Fruit fly (Drosophila melanogaster) whole organism, embryonic: Measurements from ENCODE around the gene CG14694.

ENCODE experiments used
- Bteb2 ChIP-seq: fragments of 200-800 bp; sonication (Bioruptor generic); optimal IDR thresholded peaks from 2 replicates; lab custom pipeline; 2016; ENCODE audit warnings: missing biosample characterization, missing genetic modification characterization
- CG10147 ChIP-seq: fragments of 200-800 bp; sonication (Bioruptor generic); optimal IDR thresholded peaks from 2 replicates; lab custom pipeline; 2019; ENCODE audit warnings: missing biosample characterization, mild to moderate bottlenecking, missing genetic modification characterization, moderate library complexity
- CG1024 ChIP-seq: fragments of 200-800 bp; sonication (Bioruptor generic); IDR thresholded peaks from 2 replicates; pipeline ENCODE4 v1.3.6; 2022; ENCODE audit warnings: missing biosample characterization, missing genetic modification characterization
- CG11504 ChIP-seq: fragments of 200-800 bp; sonication (Bioruptor generic); optimal IDR thresholded peaks from 3 replicates; lab custom pipeline; 2019; ENCODE audit warnings: missing biosample characterization, mild to moderate bottlenecking, missing genetic modification characterization, moderate library complexity
- CG12659 ChIP-seq: fragments of 200-800 bp; sonication (Bioruptor generic); optimal IDR thresholded peaks from 3 replicates; lab custom pipeline; 2017; ENCODE audit warnings: mild to moderate bottlenecking, missing biosample characterization, missing genetic modification reagents, missing genetic modification characterization
- CG14441 ChIP-seq: fragments of 200-800 bp; sonication (Bioruptor generic); IDR thresholded peaks from 2 replicates; pipeline ENCODE4 v1.3.6; 2022; ENCODE audit warnings: missing biosample characterization, missing genetic modification characterization
- CG14710 ChIP-seq: fragments of 200-800 bp; sonication (Bioruptor generic); optimal IDR thresholded peaks from 3 replicates; lab custom pipeline; 2019; ENCODE audit warnings: missing biosample characterization, mild to moderate bottlenecking, missing genetic modification characterization, moderate library complexity
- CG15269 ChIP-seq: fragments of 200-800 bp; sonication (Bioruptor generic); optimal IDR thresholded peaks from 2 replicates; lab custom pipeline; 2018; ENCODE audit warnings: missing biosample characterization, mild to moderate bottlenecking, missing genetic modification characterization, moderate library complexity
- CG17328 ChIP-seq: fragments of 200-800 bp; sonication (Bioruptor generic); IDR thresholded peaks from 2 replicates; pipeline ENCODE4 v1.3.6; 2022; ENCODE audit warnings: missing biosample characterization, missing genetic modification characterization
- CG18262 ChIP-seq: fragments of 200-800 bp; optimal IDR thresholded peaks from 3 replicates; lab custom pipeline; 2019; ENCODE audit warnings: missing biosample characterization, mild to moderate bottlenecking, missing genetic modification characterization, moderate library complexity
- CG1832 ChIP-seq: fragments of 200-800 bp; sonication (Bioruptor generic); optimal IDR thresholded peaks from 2 replicates; lab custom pipeline; 2017; ENCODE audit warnings: missing biosample characterization, mild to moderate bottlenecking, missing genetic modification characterization, inconsistent platforms
- CG30431 ChIP-seq: fragments of 200-800 bp; sonication (Bioruptor generic); optimal IDR thresholded peaks from 2 replicates; lab custom pipeline; 2017; ENCODE audit warnings: missing biosample characterization, missing genetic modification characterization
- CG3838 ChIP-seq: fragments of 200-800 bp; sonication (Bioruptor generic); optimal IDR thresholded peaks from 3 replicates; lab custom pipeline; 2016; ENCODE audit warnings: missing biosample characterization, missing genetic modification characterization
- CG3847 ChIP-seq: fragments of 200-800 bp; sonication (Bioruptor generic); IDR thresholded peaks from 2 replicates; pipeline ENCODE4 v1.3.6; 2022; ENCODE audit warnings: missing biosample characterization, missing genetic modification characterization
- CG4360 ChIP-seq: fragments of 200-800 bp; sonication (Bioruptor generic); IDR thresholded peaks from 2 replicates; pipeline ENCODE4 v1.3.6; 2022; ENCODE audit warnings: missing biosample characterization, missing genetic modification characterization
- Drgx ChIP-seq: fragments of 200-800 bp; sonication (Bioruptor generic); IDR thresholded peaks from 2 replicates; pipeline ENCODE4 v1.3.6; 2022; ENCODE audit warnings: missing biosample characterization, missing genetic modification characterization
- Fer2 ChIP-seq: fragments of 200-800 bp; sonication (Bioruptor generic); optimal IDR thresholded peaks from 2 replicates; lab custom pipeline; 2018; ENCODE audit warnings: missing biosample characterization, mild to moderate bottlenecking, missing genetic modification characterization, moderate library complexity
- HLH4C ChIP-seq: fragments of 200-800 bp; sonication (Bioruptor generic); IDR thresholded peaks from 3 replicates; pipeline ENCODE4 v1.3.6; 2022; ENCODE audit warnings: missing biosample characterization, missing genetic modification characterization; ENCODE audit not compliant: partially characterized antibody
- Hmx ChIP-seq: fragments of 200-800 bp; sonication (Bioruptor generic); optimal IDR thresholded peaks from 2 replicates; lab custom pipeline; 2016; ENCODE audit warnings: missing biosample characterization, missing genetic modification characterization
- Lpt ChIP-seq: fragments of >200 bp; optimal IDR thresholded peaks from 2 replicates; lab custom pipeline; 2018; ENCODE audit warnings: missing biosample characterization, missing genetic modification characterization
- NC2β ChIP-seq: fragments of 200-800 bp; sonication (Bioruptor generic); optimal IDR thresholded peaks from 2 replicates; lab custom pipeline; 2016; ENCODE audit warnings: missing biosample characterization, missing genetic modification characterization
- Pdp1 ChIP-seq, 2 experiments: fragments of 200-800 bp; sonication (Bioruptor generic); optimal IDR thresholded peaks; 3 replicates each; lab custom pipeline; 2016; ENCODE audit warnings: missing biosample characterization in 2 of 2, missing genetic modification characterization in 2 of 2, mild to moderate bottlenecking in 1 of 2, moderate library complexity in 1 of 2
- Taf1 ChIP-seq: fragments of 200-800 bp; sonication (Bioruptor generic); IDR thresholded peaks from 2 replicates; pipeline ENCODE4 v1.3.6; 2022; ENCODE audit warnings: missing biosample characterization, missing genetic modification characterization
- Xrp1 ChIP-seq: fragments of 200-800 bp; sonication (Bioruptor generic); IDR thresholded peaks from 2 replicates; pipeline ENCODE4 v1.3.6; 2022; ENCODE audit warnings: missing biosample characterization, missing genetic modification characterization
- bsh ChIP-seq, 2 experiments: fragments of 200-800 bp; sonication (Bioruptor generic); optimal IDR thresholded peaks; 2 replicates each; lab custom pipeline; 2017 to 2018; ENCODE audit warnings: mild to moderate bottlenecking in 2 of 2, missing biosample characterization in 2 of 2, missing genetic modification characterization in 2 of 2, moderate library complexity in 1 of 2
- cad ChIP-seq: fragments of >200 bp; optimal IDR thresholded peaks from 2 replicates; lab custom pipeline; 2017; ENCODE audit warnings: missing biosample characterization, missing genetic modification characterization
- chinmo ChIP-seq: fragments of 200-800 bp; sonication (Bioruptor generic); IDR thresholded peaks from 4 replicates; pipeline ENCODE4 v1.3.6; 2022; ENCODE audit warnings: missing biosample characterization, missing genetic modification characterization; ENCODE audit not compliant: partially characterized antibody
- crp ChIP-seq, 2 experiments: fragments of 200-800 bp; sonication (Bioruptor generic); optimal IDR thresholded peaks; 2 replicates in 1 of 2; 3 replicates in 1 of 2; lab custom pipeline; 2017; ENCODE audit warnings: missing biosample characterization in 2 of 2, missing genetic modification characterization in 2 of 2, mild to moderate bottlenecking in 1 of 2, moderate library complexity in 1 of 2
- dati ChIP-seq: fragments of 200-800 bp; sonication (Bioruptor generic); IDR thresholded peaks from 2 replicates; pipeline ENCODE4 v1.3.6; 2022; ENCODE audit warnings: missing biosample characterization, missing genetic modification characterization
- ems ChIP-seq: fragments of 200-800 bp; sonication (Bioruptor generic); optimal IDR thresholded peaks from 3 replicates; lab custom pipeline; 2016; ENCODE audit warnings: missing biosample characterization, missing genetic modification characterization
- fru ChIP-seq: fragments of >200 bp; optimal IDR thresholded peaks from 2 replicates; lab custom pipeline; 2017
- gt ChIP-seq: fragments of 200-800 bp; sonication (Bioruptor generic); IDR thresholded peaks from 2 replicates; pipeline ENCODE4 v1.3.6; 2022; ENCODE audit warnings: missing biosample characterization, missing genetic modification characterization
- mirr ChIP-seq: fragments of 200-800 bp; sonication (Bioruptor generic); optimal IDR thresholded peaks from 3 replicates; lab custom pipeline; 2018; ENCODE audit warnings: missing biosample characterization, mild to moderate bottlenecking, missing genetic modification characterization
- nom ChIP-seq: fragments of 200-800 bp; sonication (Bioruptor generic); optimal IDR thresholded peaks from 2 replicates; lab custom pipeline; 2017; ENCODE audit warnings: missing biosample characterization, missing genetic modification characterization, mild to moderate bottlenecking, moderate library complexity, missing genetic modification reagents
- odd ChIP-seq: fragments of 200-800 bp; sonication (Bioruptor generic); optimal IDR thresholded peaks from 2 replicates; lab custom pipeline; 2017; ENCODE audit warnings: missing biosample characterization, mild to moderate bottlenecking, missing genetic modification characterization
- pan ChIP-seq, 4 experiments: fragments of >200 bp in 3 of 4; fragments of 200-800 bp in 1 of 4; sonication (Bioruptor generic) in 1 of 4; optimal IDR thresholded peaks in 3 of 4; IDR thresholded peaks in 1 of 4; 2 replicates each; pipeline versions ENCODE4 v1.3.6 to Lab custom; 2017 to 2022; ENCODE audit warnings: missing biosample characterization in 2 of 4, missing genetic modification characterization in 2 of 4, mixed read lengths in 1 of 4
- pnt ChIP-seq: fragments of 200-800 bp; sonication (Bioruptor generic); optimal IDR thresholded peaks from 3 replicates; lab custom pipeline; 2016; ENCODE audit warnings: missing biosample characterization, missing genetic modification characterization
- pros ChIP-seq: fragments of 200-800 bp; sonication (Bioruptor generic); optimal IDR thresholded peaks from 3 replicates; lab custom pipeline; 2019; ENCODE audit warnings: missing biosample characterization, mild to moderate bottlenecking, missing genetic modification characterization, moderate library complexity
- sob ChIP-seq: fragments of 200-800 bp; sonication (Bioruptor generic); IDR thresholded peaks from 2 replicates; pipeline ENCODE4 v1.3.6; 2022; ENCODE audit warnings: missing biosample characterization, missing genetic modification characterization
- tgo ChIP-seq: fragments of 200-800 bp; sonication (Bioruptor generic); IDR thresholded peaks from 3 replicates; pipeline ENCODE4 v1.3.6; 2022; ENCODE audit warnings: missing biosample characterization, missing genetic modification characterization
- tna ChIP-seq: fragments of 200-800 bp; sonication (Bioruptor generic); IDR thresholded peaks from 2 replicates; pipeline ENCODE4 v1.3.6; 2022; ENCODE audit warnings: missing biosample characterization, missing genetic modification characterization; ENCODE audit not compliant: partially characterized antibody
- zf30C ChIP-seq: fragments of 200-800 bp; sonication (Bioruptor generic); optimal IDR thresholded peaks from 3 replicates; lab custom pipeline; 2018; ENCODE audit warnings: missing biosample characterization, mild to moderate bottlenecking, missing genetic modification characterization

Gene CG14694

dm6 chr3R:10832526-10833165 lies 27.0 kb downstream of the CG14694 start (continued):
- TF ChIP-seq CG1024 (GFP tag; lab: Robert Waterston, UW): peak; percentile 3; the same call in 1 of the 2 replicates
- TF ChIP-seq CG18262 (tag; lab: Kevin White, UChicago): peak; percentile 11
- TF ChIP-seq tgo: no peak
- TF ChIP-seq Xrp1 (GFP tag; lab: Robert Waterston, UW): no peak
- no peak for TF ChIP-seq pan (optimal IDR thresholded peaks at IDR 0.05; lab: Kevin White, UChicago)
- TF ChIP-seq pan (GFP tag; optimal IDR thresholded peaks at IDR 0.05 in 1 of 2, IDR thresholded peaks at IDR 0.05 in 1 of 2): no peak
- no peak for TF ChIP-seq CG14710 (tag; lab: Kevin White, UChicago)
- no peak for TF ChIP-seq CG12659 (GFP tag; lab: Kevin White, UChicago)
- no peak for TF ChIP-seq CG30431 (GFP tag; lab: Kevin White, UChicago)
- no peak for TF ChIP-seq CG15269 (tag; lab: Kevin White, UChicago)

DNA sequence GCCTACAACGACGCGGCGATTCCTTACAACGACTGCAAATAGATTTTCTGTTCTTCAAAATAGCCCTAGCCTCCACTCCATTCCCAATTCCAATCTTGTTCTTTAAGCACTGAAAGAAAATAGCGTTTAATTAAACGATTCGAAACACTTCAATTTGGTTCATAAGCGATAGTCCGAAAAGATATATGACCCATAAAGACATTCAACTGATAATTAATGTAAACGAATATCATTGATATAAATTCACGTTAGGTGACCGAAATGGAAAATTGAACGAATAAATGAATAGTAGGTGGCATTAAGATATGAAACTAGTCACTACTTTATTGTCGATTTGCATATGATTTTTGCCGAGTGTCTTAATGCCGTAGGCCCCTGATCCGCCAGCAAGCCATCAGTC lies 29.9 kb downstream of the CG14694 start:
- TF ChIP-seq pnt (GFP tag; lab: Kevin White, UChicago) (no peak), CG3847 (GFP tag; lab: Robert Waterston, UW) (no peak), CG10147 (GFP tag; lab: Kevin White, UChicago) (no peak), bsh (GFP tag; optimal IDR thresholded peaks at IDR 0.05; lab: Kevin White, UChicago) (peak in 1 of 2 experiments; percentile 40), mirr (GFP tag; lab: Kevin White, UChicago) (no peak), Lpt (no peak), Taf1 (GFP tag; lab: Robert Waterston, UW) (no peak), nom (peak; percentile 11), Hmx (GFP tag; lab: Kevin White, UChicago) (no peak)
- TF ChIP-seq, all 482 proteins: peak for 2

dm6 chr3R:10828688-10829087 lies 30.9 kb downstream of the CG14694 start:
- TF ChIP-seq CG4360 (0 out of 2 replicates have a peak, but pooled peaks have one; percentile 21), odd (GFP tag; lab: Kevin White, UChicago) (no peak), chinmo (GFP tag; lab: Robert Waterston, UW) (0 out of 4 replicates have a peak, but pooled peaks have one; percentile 26), tna (GFP tag; lab: Robert Waterston, UW) (0 out of 2 replicates have a peak, but pooled peaks have one; percentile 14), HLH4C (GFP tag; lab: Robert Waterston, UW) (0 out of 3 replicates have a peak, but pooled peaks have one; percentile 21)

DNA sequence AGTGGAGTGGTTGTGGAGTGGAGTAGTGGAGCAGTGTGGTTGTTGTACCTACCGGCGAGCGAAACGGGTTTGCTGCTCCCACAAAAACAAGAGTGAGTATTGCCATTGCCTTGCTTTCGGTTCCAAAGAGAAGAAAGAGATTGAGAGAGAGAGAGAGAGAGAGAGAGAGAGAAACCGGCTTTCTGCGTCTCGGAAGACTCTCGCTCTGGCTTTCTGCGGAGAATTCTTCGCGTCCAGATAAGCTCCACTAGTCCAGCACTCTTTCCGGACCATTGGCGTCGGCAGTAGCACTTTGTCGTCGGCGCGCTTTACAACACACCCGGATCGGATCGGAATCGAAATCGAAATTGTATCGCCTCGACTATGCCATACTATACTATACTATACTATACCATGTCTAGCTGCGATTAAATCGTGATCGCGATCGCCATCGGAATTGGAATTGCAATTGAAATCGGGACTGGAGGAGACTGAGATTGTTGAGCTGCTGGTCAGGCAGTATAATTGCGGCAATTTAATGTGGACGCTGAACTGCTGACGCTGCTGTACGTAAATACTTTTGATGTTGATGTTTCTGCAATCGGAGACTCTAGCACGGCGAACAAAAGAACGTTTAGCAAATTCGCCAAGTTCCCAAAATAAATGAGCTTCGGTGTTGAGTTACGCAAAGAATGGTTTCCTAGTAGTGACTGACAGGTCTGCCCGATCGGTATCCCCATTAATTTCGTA lies 32.7 kb downstream of the CG14694 start, which contains the start of gene Cad86C:
Cad86C (plus strand) TSS at position 284 of the 729 bp plus-strand sequence.
- no peak for TF ChIP-seq gt
- TF ChIP-seq zf30C (GFP tag; lab: Kevin White, UChicago): no peak
- peak; percentile 25; the same call in 1 of the 2 replicates for TF ChIP-seq sob (GFP tag; lab: Robert Waterston, UW)
- no peak for TF ChIP-seq CG1832 (GFP tag; lab: Kevin White, UChicago)
- TF ChIP-seq dati (GFP tag; lab: Robert Waterston, UW): no peak
- no peak for TF ChIP-seq Bteb2 (GFP tag; lab: Kevin White, UChicago)
- TF ChIP-seq pros (GFP tag; lab: Kevin White, UChicago): no peak
- TF ChIP-seq CG14441 (GFP tag; lab: Robert Waterston, UW): no peak
- TF ChIP-seq CG11504 (tag; lab: Kevin White, UChicago): no peak
- TF ChIP-seq Pdp1 (GFP tag; optimal IDR thresholded peaks at IDR 0.05; lab: Kevin White, UChicago): no peak
- peak; percentile 85 for TF ChIP-seq nom
- no peak for TF ChIP-seq Fer2 (tag; lab: Kevin White, UChicago)
- no peak for TF ChIP-seq CG17328 (GFP tag; lab: Robert Waterston, UW)
- no peak for TF ChIP-seq CG3838 (GFP tag; lab: Kevin White, UChicago)
- TF ChIP-seq ems (GFP tag; lab: Kevin White, UChicago): no peak
- TF ChIP-seq Drgx (GFP tag; lab: Robert Waterston, UW): no peak
- TF ChIP-seq fru: no peak
- no peak for TF ChIP-seq crp (GFP tag; optimal IDR thresholded peaks at IDR 0.05; lab: Kevin White, UChicago)
- TF ChIP-seq mirr (GFP tag; lab: Kevin White, UChicago): peak; percentile 15
- TF ChIP-seq bsh (GFP tag; optimal IDR thresholded peaks at IDR 0.05; lab: Kevin White, UChicago): peak in 1 of 2 experiments; percentile 43
- no peak for TF ChIP-seq cad
- TF ChIP-seq NC2β (GFP tag; lab: Kevin White, UChicago): no peak
